Fruit fly (Drosophila melanogaster): ENCODE measurements around the gene Mettl14.
A peak's percentile ranks its signal among the peaks of the same experiment; 100 is the strongest.

The Mettl14 gene

dm6 chr2L:8327783-8328327 is 19.6 kb downstream of the Mettl14 start:
- TF ChIP-seq svp (GFP tag) (peak; percentile 3), CG34406 (GFP tag; optimal IDR thresholded peaks at IDR 0.05) (no peak)

- TF ChIP-seq topi (GFP tag; optimal IDR thresholded peaks at IDR 0.05) (no peak), Blimp-1 (GFP tag; optimal IDR thresholded peaks at IDR 0.05) (no peak), spab (GFP tag; optimal IDR thresholded peaks at IDR 0.05) (no peak), acj6 (GFP tag; optimal IDR thresholded peaks at IDR 0.05) (no peak), svp (GFP tag) (peak; percentile 2), Eip78C (GFP tag) (peak; percentile 33), vri (GFP tag; optimal IDR thresholded peaks at IDR 0.05) (no peak)
These were observed 20.4 kb downstream of the Mettl14 start for dm6 chr2L:8328526-8329097.

- TF ChIP-seq Hr4 (GFP tag; optimal IDR thresholded peaks at IDR 0.05) (no peak), Eip93F (GFP tag; optimal IDR thresholded peaks at IDR 0.05) (no peak), dac (GFP tag; optimal IDR thresholded peaks at IDR 0.05) (no peak), OdsH (GFP tag; optimal IDR thresholded peaks at IDR 0.05) (no peak), Gug (GFP tag; IDR thresholded peaks at IDR 0.05) (no peak), fd85E (GFP tag; optimal IDR thresholded peaks at IDR 0.05) (no peak), CG6276 (GFP tag; optimal IDR thresholded peaks at IDR 0.05) (no peak), CG6808 (GFP tag; optimal IDR thresholded peaks at IDR 0.05) (no peak)
These were observed 25.0 kb downstream of the Mettl14 start for dm6 chr2L:8333185-8333584.

- TF ChIP-seq OdsH (GFP tag; optimal IDR thresholded peaks at IDR 0.05) (no peak), salr (GFP tag; optimal IDR thresholded peaks at IDR 0.05) (no peak), CG32006 (GFP tag; optimal IDR thresholded peaks at IDR 0.05) (no peak), Sox102F (GFP tag; optimal IDR thresholded peaks at IDR 0.05) (no peak), Lpt (GFP tag; optimal IDR thresholded peaks at IDR 0.05) (no peak), CG7368 (GFP tag; optimal IDR thresholded peaks at IDR 0.05) (no peak), vri (GFP tag; optimal IDR thresholded peaks at IDR 0.05) (no peak), Eip93F (GFP tag; optimal IDR thresholded peaks at IDR 0.05) (no peak), Met (GFP tag; optimal IDR thresholded peaks at IDR 0.05) (no peak), CG6276 (GFP tag; optimal IDR thresholded peaks at IDR 0.05) (no peak), achi (GFP tag; optimal IDR thresholded peaks at IDR 0.05) (no peak), Hr39 (GFP tag; optimal IDR thresholded peaks at IDR 0.05) (no peak), CG8632 (GFP tag; optimal IDR thresholded peaks at IDR 0.05) (no peak), pdm3 (GFP tag; optimal IDR thresholded peaks at IDR 0.05) (no peak), CG11762 (GFP tag; optimal IDR thresholded peaks at IDR 0.05; ENCODE audit: insufficient read depth) (no peak), fd85E (GFP tag; optimal IDR thresholded peaks at IDR 0.05) (no peak), spab (GFP tag; optimal IDR thresholded peaks at IDR 0.05) (no peak), Smox (GFP tag; optimal IDR thresholded peaks at IDR 0.05) (no peak), CG4318 (GFP tag; optimal IDR thresholded peaks at IDR 0.05) (no peak)
These were observed 25.4 kb downstream of the Mettl14 start for dm6 chr2L:8333624-8334023.

dm6 chr2L:8334705-8335104 is 26.5 kb downstream of the Mettl14 start:
- no peak for TF ChIP-seq CG31627 (GFP tag; optimal IDR thresholded peaks at IDR 0.05)
- no peak for TF ChIP-seq cyc (GFP tag; optimal IDR thresholded peaks at IDR 0.05)
- no peak for TF ChIP-seq CG10669 (GFP tag; optimal IDR thresholded peaks at IDR 0.05)
- TF ChIP-seq CG34406 (GFP tag; optimal IDR thresholded peaks at IDR 0.05) = no peak
- TF ChIP-seq CG7368 (GFP tag; optimal IDR thresholded peaks at IDR 0.05) = no peak
- no peak for TF ChIP-seq fkh (GFP tag; optimal IDR thresholded peaks at IDR 0.05)
- TF ChIP-seq spab (GFP tag; optimal IDR thresholded peaks at IDR 0.05) = no peak
- no peak for TF ChIP-seq pdm3 (GFP tag; optimal IDR thresholded peaks at IDR 0.05)
- no peak for TF ChIP-seq CG8319 (GFP tag; optimal IDR thresholded peaks at IDR 0.05)
- TF ChIP-seq OdsH (GFP tag; optimal IDR thresholded peaks at IDR 0.05) = peak; percentile 15
- TF ChIP-seq achi (GFP tag; optimal IDR thresholded peaks at IDR 0.05) = peak; percentile 7
- TF ChIP-seq salr (GFP tag; optimal IDR thresholded peaks at IDR 0.05) = no peak
- no peak for TF ChIP-seq eg (GFP tag; IDR thresholded peaks at IDR 0.05)
- peak; percentile 6 for TF ChIP-seq CG3919 (GFP tag; optimal IDR thresholded peaks at IDR 0.05)
- 0 out of 3 replicates have a peak, but pooled peaks have one; percentile 23 for TF ChIP-seq CG6163 (GFP tag; IDR thresholded peaks at IDR 0.05)
- TF ChIP-seq lz (GFP tag; optimal IDR thresholded peaks at IDR 0.05) = no peak
- no peak for TF ChIP-seq Smox (GFP tag; optimal IDR thresholded peaks at IDR 0.05)
- TF ChIP-seq Eip78C (GFP tag) = peak; percentile 73
- TF ChIP-seq fd85E (GFP tag; optimal IDR thresholded peaks at IDR 0.05) = no peak

Data from whole organism, prepupa.